Fruit fly (Drosophila melanogaster) whole organism, embryonic: ENCODE measurements around the gene RpL35.

ENCODE experiments used
- Atf3 ChIP-seq: fragments of 200-800 bp; sonication (Bioruptor generic); optimal IDR thresholded peaks from 3 replicates; lab custom pipeline; 2016; ENCODE audit warnings: missing biosample characterization, missing genetic modification characterization
- Awh ChIP-seq: fragments of 200-800 bp; sonication (Bioruptor generic); IDR thresholded peaks from 2 replicates; pipeline ENCODE4, ENCODE4 v1.3.6; 2022; ENCODE audit warnings: missing biosample characterization, missing genetic modification characterization
- CG1024 ChIP-seq: fragments of 200-800 bp; sonication (Bioruptor generic); IDR thresholded peaks from 2 replicates; pipeline ENCODE4 v1.3.6; 2022; ENCODE audit warnings: missing biosample characterization, missing genetic modification characterization
- CG10654 ChIP-seq: fragments of 200-800 bp; sonication (Bioruptor generic); optimal IDR thresholded peaks from 2 replicates; lab custom pipeline; 2016; ENCODE audit warnings: missing biosample characterization, missing genetic modification characterization
- CG11247 ChIP-seq: fragments of 200-800 bp; sonication (Bioruptor generic); IDR thresholded peaks from 2 replicates; pipeline ENCODE4 v1.3.6; 2022; ENCODE audit warnings: missing biosample characterization, missing genetic modification characterization
- CG12299 ChIP-seq: fragments of 200-800 bp; sonication (Bioruptor generic); optimal IDR thresholded peaks from 2 replicates; lab custom pipeline; 2018; ENCODE audit warnings: missing biosample characterization, mild to moderate bottlenecking, missing genetic modification characterization
- CG14441 ChIP-seq: fragments of 200-800 bp; sonication (Bioruptor generic); IDR thresholded peaks from 2 replicates; pipeline ENCODE4 v1.3.6; 2022; ENCODE audit warnings: missing biosample characterization, missing genetic modification characterization
- CG14667 ChIP-seq: fragments of 200-800 bp; sonication (Bioruptor generic); IDR thresholded peaks from 2 replicates; pipeline ENCODE4 v1.3.6; 2022; ENCODE audit warnings: missing biosample characterization, missing genetic modification characterization
- CG14965 ChIP-seq: fragments of 200-800 bp; sonication (Bioruptor generic); optimal IDR thresholded peaks from 2 replicates; lab custom pipeline; 2016; ENCODE audit warnings: missing biosample characterization, missing genetic modification characterization, borderline replicate concordance
- CG3726 ChIP-seq: fragments of 200-800 bp; sonication (Bioruptor generic); IDR thresholded peaks from 3 replicates; pipeline ENCODE4, ENCODE4 v1.3.6; 2022; ENCODE audit warnings: missing biosample characterization, missing genetic modification characterization
- CG4424 ChIP-seq: fragments of 200-800 bp; sonication (Bioruptor generic); optimal IDR thresholded peaks from 3 replicates; lab custom pipeline; 2016; ENCODE audit warnings: missing biosample characterization, missing genetic modification characterization
- CG7786 ChIP-seq: fragments of 200-800 bp; sonication (Bioruptor generic); optimal IDR thresholded peaks from 2 replicates; lab custom pipeline; 2016; ENCODE audit warnings: missing biosample characterization, missing genetic modification characterization
- CG7963 ChIP-seq: fragments of 200-800 bp; sonication (Bioruptor generic); IDR thresholded peaks from 3 replicates; pipeline ENCODE4 v1.3.6; 2022; ENCODE audit warnings: missing biosample characterization, missing genetic modification characterization; ENCODE audit not compliant: partially characterized antibody
- CG8924 ChIP-seq: fragments of 200-800 bp; optimal IDR thresholded peaks from 3 replicates; lab custom pipeline; 2019; ENCODE audit warnings: missing biosample characterization, mild to moderate bottlenecking, missing genetic modification characterization, moderate library complexity
- CG9215 ChIP-seq: fragments of 200-800 bp; sonication (Bioruptor generic); IDR thresholded peaks from 2 replicates; pipeline ENCODE4 v1.3.6; 2022; ENCODE audit warnings: missing biosample characterization, missing genetic modification characterization
- CHES-1-like ChIP-seq: fragments of 200-800 bp; sonication (Bioruptor generic); optimal IDR thresholded peaks from 2 replicates; lab custom pipeline; 2016; ENCODE audit warnings: missing biosample characterization, missing genetic modification characterization
- Dek ChIP-seq: fragments of 200-800 bp; sonication (Bioruptor generic); optimal IDR thresholded peaks from 3 replicates; lab custom pipeline; 2019; ENCODE audit warnings: missing biosample characterization, mild to moderate bottlenecking, missing genetic modification characterization, moderate library complexity
- Gsc ChIP-seq: fragments of 200-800 bp; sonication (Bioruptor generic); IDR thresholded peaks from 2 replicates; pipeline ENCODE4 v1.3.6; 2022; ENCODE audit warnings: missing biosample characterization, missing genetic modification characterization
- HmgZ ChIP-seq: fragments of 200-800 bp; sonication (Bioruptor generic); optimal IDR thresholded peaks from 2 replicates; lab custom pipeline; 2018; ENCODE audit warnings: missing biosample characterization, mild to moderate bottlenecking, missing genetic modification characterization
- Hr3 ChIP-seq: fragments of 200-800 bp; sonication (Bioruptor generic); optimal IDR thresholded peaks from 3 replicates; lab custom pipeline; 2016; ENCODE audit warnings: missing biosample characterization, missing genetic modification characterization
- Mrtf ChIP-seq: fragments of 200-800 bp; sonication (Bioruptor generic); IDR thresholded peaks from 3 replicates; pipeline ENCODE4 v1.3.6; 2022; ENCODE audit warnings: missing biosample characterization, missing genetic modification characterization
- Myb ChIP-seq: fragments of 200-800 bp; sonication (Bioruptor generic); optimal IDR thresholded peaks from 2 replicates; lab custom pipeline; 2016; ENCODE audit warnings: missing biosample characterization, missing genetic modification characterization
- Nf-YA ChIP-seq: fragments of 200-800 bp; sonication (Bioruptor generic); IDR thresholded peaks from 2 replicates; pipeline ENCODE4 v1.3.6; 2022; ENCODE audit warnings: missing biosample characterization, missing genetic modification characterization
- Opbp ChIP-seq: fragments of 200-800 bp; sonication (Bioruptor generic); IDR thresholded peaks from 3 replicates; pipeline ENCODE4 v1.3.6; 2022; ENCODE audit warnings: missing biosample characterization, missing genetic modification characterization; ENCODE audit not compliant: partially characterized antibody
- Sin3A ChIP-seq: fragments of >200 bp; optimal IDR thresholded peaks from 2 replicates; lab custom pipeline; 2018
- Sox100B ChIP-seq: fragments of 200-800 bp; sonication (Bioruptor generic); optimal IDR thresholded peaks from 3 replicates; lab custom pipeline; 2018; ENCODE audit warnings: missing biosample characterization, mild to moderate bottlenecking, missing genetic modification characterization
- Xbp1 ChIP-seq: fragments of 200-800 bp; sonication (Bioruptor generic); optimal IDR thresholded peaks from 3 replicates; lab custom pipeline; 2016; ENCODE audit warnings: missing biosample characterization, mild to moderate bottlenecking, missing genetic modification characterization
- abd-A ChIP-seq: fragments of 200-800 bp; sonication (Bioruptor generic); optimal IDR thresholded peaks from 3 replicates; lab custom pipeline; 2019; ENCODE audit warnings: missing biosample characterization, mild to moderate bottlenecking, missing genetic modification characterization, moderate library complexity
- ap ChIP-seq: fragments of 200-800 bp; sonication (Bioruptor generic); IDR thresholded peaks from 2 replicates; pipeline ENCODE4 v1.3.6; 2022; ENCODE audit warnings: missing biosample characterization, missing genetic modification characterization
- az2 ChIP-seq: fragments of 200-800 bp; sonication (Bioruptor generic); optimal IDR thresholded peaks from 3 replicates; lab custom pipeline; 2016; ENCODE audit warnings: missing biosample characterization, missing genetic modification characterization
- bab2 ChIP-seq: fragments of 200-800 bp; sonication (Bioruptor generic); optimal IDR thresholded peaks from 2 replicates; lab custom pipeline; 2016; ENCODE audit warnings: missing biosample characterization, missing genetic modification characterization
- bbx ChIP-seq: fragments of 200-800 bp; sonication (Bioruptor generic); IDR thresholded peaks from 2 replicates; pipeline ENCODE4 v1.3.6; 2022; ENCODE audit warnings: missing biosample characterization, missing genetic modification characterization; ENCODE audit not compliant: partially characterized antibody
- bigmax ChIP-seq: fragments of 200-800 bp; sonication (Bioruptor generic); optimal IDR thresholded peaks from 2 replicates; lab custom pipeline; 2018; ENCODE audit warnings: missing biosample characterization, mild to moderate bottlenecking, missing genetic modification characterization
- croc ChIP-seq: fragments of 200-800 bp; sonication (Bioruptor generic); conservative IDR thresholded peaks from 3 replicates; pipeline ENCODE4 v1.3.6; 2022; ENCODE audit warnings: missing biosample characterization, missing genetic modification characterization
- crol ChIP-seq: fragments of 200-800 bp; sonication (Bioruptor generic); IDR thresholded peaks from 2 replicates; pipeline ENCODE4 v1.3.6; 2022; ENCODE audit warnings: missing biosample characterization, missing genetic modification characterization
- dan ChIP-seq: fragments of 200-800 bp; sonication (Bioruptor generic); IDR thresholded peaks from 2 replicates; pipeline ENCODE4 v1.3.6; 2022; ENCODE audit warnings: missing biosample characterization, missing genetic modification characterization
- fru ChIP-seq: fragments of >200 bp; optimal IDR thresholded peaks from 2 replicates; lab custom pipeline; 2017
- hbn ChIP-seq: fragments of 200-800 bp; sonication (Bioruptor generic); IDR thresholded peaks from 2 replicates; pipeline ENCODE4 v1.3.6; 2022; ENCODE audit warnings: missing biosample characterization, missing genetic modification characterization; ENCODE audit not compliant: partially characterized antibody
- kni ChIP-seq: fragments of 200-800 bp; sonication (Bioruptor generic); optimal IDR thresholded peaks from 3 replicates; lab custom pipeline; 2017; ENCODE audit warnings: mild to moderate bottlenecking, missing biosample characterization, missing genetic modification reagents, missing genetic modification characterization
- pan ChIP-seq, 4 experiments: fragments of >200 bp in 3 of 4; fragments of 200-800 bp in 1 of 4; sonication (Bioruptor generic) in 1 of 4; optimal IDR thresholded peaks in 3 of 4; IDR thresholded peaks in 1 of 4; 2 replicates each; pipeline versions ENCODE4 v1.3.6 to Lab custom; 2017 to 2022; ENCODE audit warnings: missing biosample characterization in 2 of 4, missing genetic modification characterization in 2 of 4, mixed read lengths in 1 of 4
- pros ChIP-seq: fragments of 200-800 bp; sonication (Bioruptor generic); optimal IDR thresholded peaks from 3 replicates; lab custom pipeline; 2019; ENCODE audit warnings: missing biosample characterization, mild to moderate bottlenecking, missing genetic modification characterization, moderate library complexity
- psq ChIP-seq: fragments of 200-800 bp; sonication (Bioruptor generic); optimal IDR thresholded peaks from 2 replicates; lab custom pipeline; 2017; ENCODE audit warnings: missing biosample characterization, missing genetic modification characterization
- run ChIP-seq: fragments of 200-800 bp; sonication (Bioruptor generic); optimal IDR thresholded peaks from 3 replicates; lab custom pipeline; 2018; ENCODE audit warnings: missing biosample characterization, mild to moderate bottlenecking, missing genetic modification characterization
- scrt ChIP-seq: fragments of 200-800 bp; sonication (Bioruptor generic); optimal IDR thresholded peaks from 2 replicates; lab custom pipeline; 2018; ENCODE audit warnings: missing biosample characterization, mild to moderate bottlenecking, missing genetic modification characterization, moderate library complexity
- sim ChIP-seq: fragments of 200-800 bp; sonication (Bioruptor generic); IDR thresholded peaks from 2 replicates; pipeline ENCODE4 v1.3.6; 2022; ENCODE audit warnings: missing biosample characterization, missing genetic modification characterization
- sisA ChIP-seq: fragments of 200-800 bp; sonication (Bioruptor generic); IDR thresholded peaks from 2 replicates; pipeline ENCODE4 v1.3.6; 2022; ENCODE audit warnings: missing biosample characterization, missing genetic modification characterization
- sug ChIP-seq: fragments of 200-800 bp; optimal IDR thresholded peaks from 2 replicates; lab custom pipeline; 2019; ENCODE audit warnings: missing biosample characterization, mild to moderate bottlenecking, missing genetic modification characterization, moderate library complexity
- ttk ChIP-seq: fragments of 200-800 bp; sonication (Bioruptor generic); IDR thresholded peaks from 2 replicates; pipeline ENCODE4 v2.1.2; 2022; ENCODE audit warnings: missing biosample characterization, missing genetic modification characterization
- vnd ChIP-seq: fragments of 200-800 bp; sonication (Bioruptor generic); IDR thresholded peaks from 3 replicates; pipeline ENCODE4 v1.3.6; 2022; ENCODE audit warnings: missing biosample characterization, missing genetic modification characterization; ENCODE audit not compliant: partially characterized antibody
- z ChIP-seq: fragments of 200-800 bp; sonication (Bioruptor generic); IDR thresholded peaks from 3 replicates; pipeline ENCODE4 v1.3.6; 2022; ENCODE audit warnings: missing biosample characterization, missing genetic modification characterization

RpL35 gene

DNA sequence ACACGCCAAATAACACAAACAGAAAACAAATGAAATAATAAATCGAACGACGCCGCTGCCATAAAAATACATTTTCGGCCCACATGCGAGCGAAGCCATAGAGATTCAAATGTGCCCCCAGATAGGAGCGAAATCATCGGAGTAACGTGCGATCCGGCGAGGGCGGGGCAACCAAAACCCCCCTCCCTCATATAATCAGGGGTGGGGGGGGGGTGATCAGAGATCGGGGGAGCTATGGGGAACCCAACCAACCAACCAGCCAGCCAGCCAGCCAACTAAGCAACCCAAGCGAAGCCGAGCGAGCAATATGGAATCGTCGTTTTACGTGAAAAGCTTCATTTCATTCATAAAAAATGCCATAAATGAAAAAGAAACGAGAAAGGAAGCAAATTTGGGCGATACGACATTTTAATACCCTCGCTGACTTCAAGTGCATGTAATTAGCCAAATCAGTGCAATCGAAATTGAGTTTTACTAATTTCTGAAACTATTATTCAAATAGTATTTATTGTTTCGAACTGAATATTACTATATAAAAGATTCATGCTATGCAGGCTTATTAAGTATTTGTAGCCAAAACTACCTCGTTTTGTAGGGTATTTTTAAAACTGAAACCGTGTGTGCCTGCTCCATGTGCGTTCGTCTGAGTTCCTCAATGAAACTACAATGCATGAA, 27.8 kb downstream of the RpL35 start:
- no peak for TF ChIP-seq vnd (GFP tag; lab: Robert Waterston, UW)
- TF ChIP-seq Nf-YA (GFP tag; lab: Robert Waterston, UW) = peak; percentile 32; the same call in 1 of the 2 replicates
- TF ChIP-seq sim (GFP tag; lab: Robert Waterston, UW) = no peak
- peak; percentile 38 for TF ChIP-seq run (tag; lab: Kevin White, UChicago)
- TF ChIP-seq CG7786 (GFP tag; lab: Kevin White, UChicago) = no peak
- peak; percentile 25 for TF ChIP-seq CG10654 (GFP tag; lab: Kevin White, UChicago)
- TF ChIP-seq CG3726 (GFP tag; lab: Robert Waterston, UW) = peak; percentile 33; the same call in 1 of the 3 replicates
- TF ChIP-seq kni (GFP tag; lab: Kevin White, UChicago) = peak; percentile 13
- TF ChIP-seq Dek = peak; percentile 18
- TF ChIP-seq scrt (GFP tag; lab: Kevin White, UChicago) = peak; percentile 49
- peak; percentile 95 for TF ChIP-seq crol
- no peak for TF ChIP-seq pros
- TF ChIP-seq Opbp (GFP tag; lab: Robert Waterston, UW) = no peak
- TF ChIP-seq bbx (GFP tag; lab: Robert Waterston, UW) = no peak
- no peak for TF ChIP-seq CG9215 (GFP tag; lab: Robert Waterston, UW)
- peak; percentile 14 for TF ChIP-seq CHES-1-like
- TF ChIP-seq Mrtf (GFP tag; lab: Robert Waterston, UW) = 0 out of 3 replicates have a peak, but pooled peaks have one; percentile 25
- peak; percentile 22 for TF ChIP-seq sug
- no peak for TF ChIP-seq bigmax (GFP tag; lab: Kevin White, UChicago)
- no peak for TF ChIP-seq dan (GFP tag; lab: Robert Waterston, UW)
- no peak for TF ChIP-seq fru (lab: Kevin White, UChicago)
- peak; percentile 43 for TF ChIP-seq az2 (GFP tag; lab: Kevin White, UChicago)
- no peak for TF ChIP-seq pan (optimal IDR thresholded peaks at IDR 0.05; lab: Kevin White, UChicago)
- TF ChIP-seq pan (GFP tag; optimal IDR thresholded peaks at IDR 0.05 in 1 of 2, IDR thresholded peaks at IDR 0.05 in 1 of 2) = peak in 1 of 2 experiments; percentile 28
- TF ChIP-seq CG14441 = peak; percentile 54
- no peak for TF ChIP-seq z
- no peak for TF ChIP-seq Atf3 (GFP tag; lab: Kevin White, UChicago)
- TF ChIP-seq CG14667 (GFP tag; lab: Robert Waterston, UW) = no peak
- TF ChIP-seq hbn = no peak
- peak; percentile 63 for TF ChIP-seq CG4424 (GFP tag; lab: Kevin White, UChicago)
- TF ChIP-seq CG8924 = peak; percentile 67
- TF ChIP-seq HmgZ = peak; percentile 11
- TF ChIP-seq Myb = peak; percentile 4
- no peak for TF ChIP-seq Gsc
- TF ChIP-seq abd-A (tag; lab: Kevin White, UChicago) = peak; percentile 67
- peak; percentile 48; the same call in 2 of the 3 replicates for TF ChIP-seq croc (GFP tag; lab: Robert Waterston, UW)
- no peak for TF ChIP-seq CG12299 (tag; lab: Kevin White, UChicago)
- no peak for TF ChIP-seq CG7963 (GFP tag; lab: Robert Waterston, UW)
- peak; percentile 3 for TF ChIP-seq psq
- TF ChIP-seq CG1024 (GFP tag; lab: Robert Waterston, UW) = peak; percentile 43; the same call in 1 of the 2 replicates
- TF ChIP-seq bab2 = peak; percentile 7
- peak; percentile 41; the same call in 1 of the 2 replicates for TF ChIP-seq ttk (GFP tag; lab: Robert Waterston, UW)
- no peak for TF ChIP-seq CG11247 (GFP tag; lab: Robert Waterston, UW)
- TF ChIP-seq Sox100B (GFP tag; lab: Kevin White, UChicago) = peak; percentile 58
- peak; percentile 60 for TF ChIP-seq Hr3 (GFP tag; lab: Kevin White, UChicago)
- TF ChIP-seq Awh (GFP tag; lab: Robert Waterston, UW) = 0 out of 2 replicates have a peak, but pooled peaks have one; percentile 44
- TF ChIP-seq Xbp1 = peak; percentile 74
- TF ChIP-seq Sin3A = no peak
- TF ChIP-seq sisA (GFP tag; lab: Robert Waterston, UW) = peak; percentile 60
- no peak for TF ChIP-seq CG14965
- TF ChIP-seq ap (GFP tag; lab: Robert Waterston, UW) = peak; percentile 69
